Worm (Caenorhabditis elegans): ENCODE results near the gene Y46G5A.36.

ce11 chrII:12840057-12840456 is 16.6 kb downstream of the Y46G5A.36 start, which contains the start of gene lgc-35:
- TF ChIP-seq nhr-77 (tag; optimal IDR thresholded peaks at IDR 0.05) (no peak), dpl-1 (GFP tag; optimal IDR thresholded peaks at IDR 0.05) (no peak), unc-86 (tag; optimal IDR thresholded peaks at IDR 0.05) (no peak), fkh-4 (tag; optimal IDR thresholded peaks at IDR 0.05; ENCODE audit: borderline replicate concordance) (no peak), efl-3 (GFP tag; optimal IDR thresholded peaks at IDR 0.05) (no peak), sptf-1 (tag; optimal IDR thresholded peaks at IDR 0.05) (no peak), nhr-76 (tag; optimal IDR thresholded peaks at IDR 0.05) (no peak)
